Worm (Caenorhabditis elegans): ENCODE data around the gene glo-4.

- no peak for TF ChIP-seq T22C8.4 (GFP tag; IDR thresholded peaks at IDR 0.05)
- no peak for TF ChIP-seq klf-2 (GFP tag; conservative IDR thresholded peaks at IDR 0.05)
- no peak for TF ChIP-seq tab-1 (GFP tag; IDR thresholded peaks at IDR 0.05)
Observed at ce11 chrV:9257467-9257866, 14.4 kb upstream of the glo-4 start, which contains the start of gene F07C3.16.
